Worm (Caenorhabditis elegans): ENCODE results near the gene parg-1.
A peak's percentile ranks its signal among the peaks of the same experiment; 100 is the strongest.

parg-1 gene

ce11 chrIV:8745591-8746302 lies at the start of gene parg-1, which contains the start of gene F20C5.7:
Gene parg-1 (plus strand): TSS chrIV:8746252.
Gene F20C5.7 (minus strand): TSS chrIV:8745691.
- no peak for TF ChIP-seq lsy-2 (tag; optimal IDR thresholded peaks at IDR 0.05)
- TF ChIP-seq fkh-10 (GFP tag; optimal IDR thresholded peaks at IDR 0.05) = no peak
- TF ChIP-seq unc-98 (GFP tag; IDR thresholded peaks at IDR 0.05) = no peak
- no peak for TF ChIP-seq nhr-90 (tag; optimal IDR thresholded peaks at IDR 0.05; ENCODE audit: poor library complexity)

DNA sequence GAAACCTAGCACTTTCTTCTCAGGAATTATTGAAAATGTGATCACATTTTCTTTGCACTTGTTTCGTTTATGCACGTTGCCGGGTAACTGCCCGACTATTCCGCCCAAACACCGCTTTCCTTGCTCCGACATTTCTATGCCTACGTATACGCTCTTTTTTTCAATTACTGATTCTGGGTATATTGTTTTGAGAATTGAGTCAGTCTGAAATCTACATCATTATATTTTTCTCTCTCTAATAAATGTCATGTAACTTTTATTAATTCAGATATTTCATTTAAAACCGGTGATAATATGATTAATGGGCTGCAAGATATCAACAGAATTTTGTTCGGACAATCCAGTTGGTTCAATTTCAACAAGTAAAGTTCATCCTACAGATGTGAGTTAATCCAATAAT lies 48.6 kb upstream of the parg-1 start, which contains the start of gene ttll-11:
ttll-11 (plus strand) TSS at position 301 of the 400 bp plus-strand sequence.
- TF ChIP-seq ztf-11 (tag; optimal IDR thresholded peaks at IDR 0.05) = no peak
- TF ChIP-seq dsc-1 (tag; optimal IDR thresholded peaks at IDR 0.05) = no peak
- no peak for TF ChIP-seq vab-15 (tag; optimal IDR thresholded peaks at IDR 0.05)
- no peak for TF ChIP-seq tlp-1 (tag; optimal IDR thresholded peaks at IDR 0.05)
- peak; percentile 76 for TF ChIP-seq fkh-8 (tag; optimal IDR thresholded peaks at IDR 0.05)
- peak; percentile 5 for TF ChIP-seq swsn-7 (tag; optimal IDR thresholded peaks at IDR 0.05)
- TF ChIP-seq nhr-71 (tag; optimal IDR thresholded peaks at IDR 0.05) = peak; percentile 31
- no peak for TF ChIP-seq ces-1 (GFP tag; optimal IDR thresholded peaks at IDR 0.05)
- no peak for TF ChIP-seq elt-2 (tag; optimal IDR thresholded peaks at IDR 0.05)
- no peak for TF ChIP-seq nhr-11 (tag; optimal IDR thresholded peaks at IDR 0.05)
- no peak for TF ChIP-seq sox-4 (tag; optimal IDR thresholded peaks at IDR 0.05)
- no peak for TF ChIP-seq mdl-1 (tag; optimal IDR thresholded peaks at IDR 0.05)
- TF ChIP-seq nhr-12 (tag; optimal IDR thresholded peaks at IDR 0.05) = no peak

ce11 chrIV:8705504-8705903 lies 40.5 kb upstream of the parg-1 start, which contains the start of gene H23L24.4:
Gene H23L24.4 (minus strand): TSS chrIV:8705604.
- TF ChIP-seq lin-14 (GFP tag; optimal IDR thresholded peaks at IDR 0.05) (no peak), nhr-12 (tag; optimal IDR thresholded peaks at IDR 0.05) (no peak), jun-1 (tag; optimal IDR thresholded peaks at IDR 0.05) (no peak), sup-37 (GFP tag; optimal IDR thresholded peaks at IDR 0.05) (no peak), elt-2 (tag; optimal IDR thresholded peaks at IDR 0.05) (no peak), lin-15B (tag; optimal IDR thresholded peaks at IDR 0.05) (no peak), grh-1 (GFP tag; IDR thresholded peaks at IDR 0.05) (no peak), sox-4 (tag; optimal IDR thresholded peaks at IDR 0.05) (no peak), mab-9 (GFP tag; IDR thresholded peaks at IDR 0.05) (no peak), dsc-1 (tag; optimal IDR thresholded peaks at IDR 0.05) (no peak), hpl-2 (GFP tag; optimal IDR thresholded peaks at IDR 0.05) (no peak), fos-1 (tag; optimal IDR thresholded peaks at IDR 0.05) (no peak), aha-1 (tag; optimal IDR thresholded peaks at IDR 0.05) (no peak), egl-27 (tag; optimal IDR thresholded peaks at IDR 0.05) (no peak), pag-3 (tag; optimal IDR thresholded peaks at IDR 0.05; ENCODE audit: borderline replicate concordance, insufficient read depth) (no peak), ceh-88 (GFP tag; IDR thresholded peaks at IDR 0.05) (no peak), C04F5.9 (tag; optimal IDR thresholded peaks at IDR 0.05) (no peak), fkh-10 (GFP tag; optimal IDR thresholded peaks at IDR 0.05) (no peak), mdl-1 (tag; optimal IDR thresholded peaks at IDR 0.05) (no peak)

DNA sequence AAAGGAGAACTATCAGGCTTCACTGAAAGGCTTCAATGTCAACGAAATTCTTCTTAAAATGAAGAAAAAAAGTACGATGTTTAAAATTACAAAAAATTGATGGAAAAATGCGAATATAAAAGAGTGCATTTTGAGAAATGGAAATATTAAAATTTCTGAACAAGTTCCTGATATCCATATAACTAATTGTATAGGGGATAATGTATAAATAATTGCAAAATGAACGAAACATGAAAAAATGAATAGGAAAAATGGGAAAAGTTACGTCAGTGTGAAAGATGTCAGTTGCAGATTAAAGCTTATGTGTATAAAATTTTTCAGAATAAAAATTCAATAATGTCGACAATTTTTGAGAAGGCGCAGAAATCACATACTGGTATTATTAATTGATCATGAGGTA lies 38.0 kb upstream of the parg-1 start:
- TF ChIP-seq egl-13 (tag; optimal IDR thresholded peaks at IDR 0.05) = no peak
- TF ChIP-seq lsy-2 (tag; optimal IDR thresholded peaks at IDR 0.05) = no peak
- no peak for TF ChIP-seq ztf-11 (tag; optimal IDR thresholded peaks at IDR 0.05)
- TF ChIP-seq aha-1 (tag; optimal IDR thresholded peaks at IDR 0.05) = no peak
- no peak for TF ChIP-seq nhr-84 (tag; optimal IDR thresholded peaks at IDR 0.05)
- TF ChIP-seq nhr-11 (tag; optimal IDR thresholded peaks at IDR 0.05) = no peak
- TF ChIP-seq lin-14 (GFP tag; optimal IDR thresholded peaks at IDR 0.05) = no peak
- TF ChIP-seq mef-2 (tag; optimal IDR thresholded peaks at IDR 0.05) = no peak
- TF ChIP-seq fkh-4 (tag; optimal IDR thresholded peaks at IDR 0.05; ENCODE audit: borderline replicate concordance) = no peak
- no peak for TF ChIP-seq ceh-82 (tag; optimal IDR thresholded peaks at IDR 0.05)
- no peak for TF ChIP-seq ces-1 (GFP tag; optimal IDR thresholded peaks at IDR 0.05)

All from whole organism, L1 larva.